Worm (Caenorhabditis elegans): Measurements from ENCODE around the gene C35B1.2.
"Not testable (repeated sequence)": the region's sequence is repeated elsewhere in the genome, so short reads cannot be mapped to it uniquely, and the experiment has no call there.

Gene C35B1.2

ce11 chrIV:4112387-4112786 lies 26.4 kb downstream of the C35B1.2 start, which contains the start of gene F49F1.14:
TSS of gene F49F1.14 (minus strand) at chrIV:4112487.
- TF ChIP-seq W03F9.2 (tag; optimal IDR thresholded peaks at IDR 0.05): no peak

- TF ChIP-seq dao-5 (tag; optimal IDR thresholded peaks at IDR 0.05) (no peak), W03F9.2 (tag; optimal IDR thresholded peaks at IDR 0.05) (no peak), him-1 (tag; optimal IDR thresholded peaks at IDR 0.05) (no peak)
Measured at ce11 chrIV:4114526-4114925, 28.5 kb downstream of the C35B1.2 start, which contains the start of gene F49F1.15. TSS of gene F49F1.15 (minus strand) at chrIV:4114626.

ce11 chrIV:4115634-4116033 lies 29.6 kb downstream of the C35B1.2 start, which contains the start of the genes F49F1.4 and F49F1.2:
TSS of gene F49F1.4 (minus strand) at chrIV:4115734.
TSS of gene F49F1.2 (plus strand) at chrIV:4115943.
- no peak for TF ChIP-seq him-1 (tag; optimal IDR thresholded peaks at IDR 0.05)
- no peak for TF ChIP-seq dao-5 (tag; optimal IDR thresholded peaks at IDR 0.05)
- TF ChIP-seq W03F9.2 (tag; optimal IDR thresholded peaks at IDR 0.05): no peak

- TF ChIP-seq W03F9.2 (tag; optimal IDR thresholded peaks at IDR 0.05): no peak
- no peak for TF ChIP-seq dao-5 (tag; optimal IDR thresholded peaks at IDR 0.05)
- TF ChIP-seq him-1 (tag; optimal IDR thresholded peaks at IDR 0.05): no peak
Measured at ce11 chrIV:4117432-4117831, 31.4 kb downstream of the C35B1.2 start, which contains the start of gene drd-50. TSS of gene drd-50 (plus strand) at chrIV:4117732.

ce11 chrIV:4120263-4120662 lies 34.3 kb downstream of the C35B1.2 start, which contains the start of gene F49F1.5:
TSS of gene F49F1.5 (minus strand) at chrIV:4120415.
- TF ChIP-seq dao-5 (tag; optimal IDR thresholded peaks at IDR 0.05) (no peak), W03F9.2 (tag; optimal IDR thresholded peaks at IDR 0.05) (no peak), him-1 (tag; optimal IDR thresholded peaks at IDR 0.05) (no peak)

- TF ChIP-seq dao-5 (tag; optimal IDR thresholded peaks at IDR 0.05): no peak
- no peak for TF ChIP-seq him-1 (tag; optimal IDR thresholded peaks at IDR 0.05)
- no peak for TF ChIP-seq W03F9.2 (tag; optimal IDR thresholded peaks at IDR 0.05)
Measured at ce11 chrIV:4121055-4121454, 35.0 kb downstream of the C35B1.2 start.

- TF ChIP-seq dao-5 (tag; optimal IDR thresholded peaks at IDR 0.05) (no peak), him-1 (tag; optimal IDR thresholded peaks at IDR 0.05) (no peak), W03F9.2 (tag; optimal IDR thresholded peaks at IDR 0.05) (no peak)
Measured at ce11 chrIV:4123083-4123482, 37.1 kb downstream of the C35B1.2 start, which contains the start of gene mul-1. TSS of gene mul-1 (minus strand) at chrIV:4123166.

ce11 chrIV:4125657-4126056 lies 39.6 kb downstream of the C35B1.2 start, which contains the start of gene F49F1.7:
TSS of gene F49F1.7 (minus strand) at chrIV:4125757.
- not testable (repeated sequence) for TF ChIP-seq W03F9.2, dao-5, him-1 (tag; optimal IDR thresholded peaks at IDR 0.05)

- TF ChIP-seq dao-5 (tag; optimal IDR thresholded peaks at IDR 0.05) (no peak), W03F9.2 (tag; optimal IDR thresholded peaks at IDR 0.05) (no peak), him-1 (tag; optimal IDR thresholded peaks at IDR 0.05) (no peak)
Measured at ce11 chrIV:4135744-4136143, 49.7 kb downstream of the C35B1.2 start, which contains the start of gene F49F1.17. TSS of gene F49F1.17 (minus strand) at chrIV:4135844.

ce11 chrIV:4137472-4137871 lies 51.5 kb downstream of the C35B1.2 start, which contains the start of gene F49F1.9:
TSS of gene F49F1.9 (minus strand) at chrIV:4137572.
- TF ChIP-seq him-1 (tag; optimal IDR thresholded peaks at IDR 0.05): no peak
- TF ChIP-seq W03F9.2 (tag; optimal IDR thresholded peaks at IDR 0.05): no peak
- TF ChIP-seq dao-5 (tag; optimal IDR thresholded peaks at IDR 0.05): no peak

- TF ChIP-seq dao-5 (tag; optimal IDR thresholded peaks at IDR 0.05): no peak
- TF ChIP-seq him-1 (tag; optimal IDR thresholded peaks at IDR 0.05): no peak
- TF ChIP-seq W03F9.2 (tag; optimal IDR thresholded peaks at IDR 0.05): no peak
Measured at ce11 chrIV:4139022-4139421, 53.0 kb downstream of the C35B1.2 start, which contains the start of gene F49F1.10. TSS of gene F49F1.10 (minus strand) at chrIV:4139122.

- no peak for TF ChIP-seq dao-5 (tag; optimal IDR thresholded peaks at IDR 0.05)
Measured at ce11 chrIV:4140265-4140664, 54.3 kb downstream of the C35B1.2 start, which contains the start of gene F49F1.18. TSS of gene F49F1.18 (minus strand) at chrIV:4140365.

ce11 chrIV:4141311-4141710 lies 55.3 kb downstream of the C35B1.2 start, which contains the start of gene F49F1.11:
TSS of gene F49F1.11 (minus strand) at chrIV:4141411.
- TF ChIP-seq dao-5 (tag; optimal IDR thresholded peaks at IDR 0.05) (no peak), W03F9.2 (tag; optimal IDR thresholded peaks at IDR 0.05) (no peak), him-1 (tag; optimal IDR thresholded peaks at IDR 0.05) (no peak)

- not testable (repeated sequence) for TF ChIP-seq him-1, dao-5, W03F9.2 (tag; optimal IDR thresholded peaks at IDR 0.05)
Measured at ce11 chrIV:4142986-4143385, 57.0 kb downstream of the C35B1.2 start, which contains the start of gene F49F1.12. TSS of gene F49F1.12 (minus strand) at chrIV:4143086.

ce11 chrIV:4144784-4145183 lies 58.8 kb downstream of the C35B1.2 start, which contains the start of gene R07C12.3:
TSS of gene R07C12.3 (plus strand) at chrIV:4145084.
- TF ChIP-seq dao-5 (tag; optimal IDR thresholded peaks at IDR 0.05) (no peak), him-1 (tag; optimal IDR thresholded peaks at IDR 0.05) (no peak), W03F9.2 (tag; optimal IDR thresholded peaks at IDR 0.05) (no peak)

Measured in whole organism, L4/young adult.